Worm (Caenorhabditis elegans) whole organism, late embryonic: ENCODE results near the gene C04E6.13.

Source experiments
- C08G9.2 ChIP-seq: sonication (generic microtip); optimal IDR thresholded peaks from 2 replicates; lab custom pipeline; 2016; ENCODE audit warnings: mild to moderate bottlenecking, missing genetic modification characterization, moderate library complexity, missing compliant biosample characterization
- T23F11.4 ChIP-seq: fragments of 200-800 bp; sonication (Bioruptor generic); optimal IDR thresholded peaks from 2 replicates; lab custom pipeline; 2018; ENCODE audit warnings: mild to moderate bottlenecking, missing genetic modification characterization, missing compliant biosample characterization
- ama-1 ChIP-seq: fragments of 150-350 bp; optimal IDR thresholded peaks from 2 replicates; lab custom pipeline; 2014
- ceh-22 ChIP-seq: sonication (generic microtip); optimal IDR thresholded peaks from 2 replicates; lab custom pipeline; 2017; ENCODE audit warnings: missing biosample characterization, missing genetic modification characterization
- ceh-31 ChIP-seq: sonication (generic microtip); optimal IDR thresholded peaks from 2 replicates; lab custom pipeline; 2016; ENCODE audit warnings: missing genetic modification characterization, missing compliant biosample characterization
- dmd-4 ChIP-seq: sonication (generic microtip); optimal IDR thresholded peaks from 2 replicates; lab custom pipeline; 2016; ENCODE audit warnings: borderline replicate concordance, missing genetic modification characterization, missing compliant biosample characterization
- fax-1 ChIP-seq: sonication (generic microtip); optimal IDR thresholded peaks from 2 replicates; lab custom pipeline; 2016; ENCODE audit warnings: missing genotype, missing genetic modification characterization, missing compliant biosample characterization
- gmeb-2 ChIP-seq: sonication (generic microtip); optimal IDR thresholded peaks from 2 replicates; lab custom pipeline; 2016; ENCODE audit warnings: missing genetic modification characterization, inconsistent platforms, missing compliant biosample characterization
- lim-6 ChIP-seq: sonication (generic microtip); optimal IDR thresholded peaks from 2 replicates; lab custom pipeline; 2016; ENCODE audit warnings: missing genetic modification characterization, missing compliant biosample characterization
- lin-11 ChIP-seq: fragments of 200-800 bp; sonication (Bioruptor generic); optimal IDR thresholded peaks from 2 replicates; lab custom pipeline; 2018; ENCODE audit warnings: mild to moderate bottlenecking, missing genetic modification characterization, missing compliant biosample characterization
- pha-4 ChIP-seq: fragments of 150-350 bp; optimal IDR thresholded peaks from 2 replicates; lab custom pipeline; 2018; ENCODE audit warnings: missing biosample characterization, missing genetic modification reagents, missing genetic modification characterization
- ref-2 ChIP-seq: sonication (generic microtip); optimal IDR thresholded peaks from 2 replicates; lab custom pipeline; 2016; ENCODE audit warnings: missing genetic modification characterization, missing compliant biosample characterization
- tbx-2 ChIP-seq: sonication (generic microtip); optimal IDR thresholded peaks from 2 replicates; lab custom pipeline; 2016; ENCODE audit warnings: missing genetic modification characterization, missing compliant biosample characterization
- unc-3 ChIP-seq, 2 experiments: fragments of 200-800 bp in 1 of 2; sonication (Bioruptor generic) in 1 of 2; sonication (generic microtip) in 1 of 2; conservative IDR thresholded peaks in 1 of 2; optimal IDR thresholded peaks in 1 of 2; 2 replicates each; pipeline versions ENCODE4 v1.3.6 to Lab custom; 2016 to 2022; ENCODE audit warnings: missing compliant biosample characterization in 2 of 2, missing genetic modification characterization in 2 of 2, missing genetic modification reagents in 1 of 2

DNA sequence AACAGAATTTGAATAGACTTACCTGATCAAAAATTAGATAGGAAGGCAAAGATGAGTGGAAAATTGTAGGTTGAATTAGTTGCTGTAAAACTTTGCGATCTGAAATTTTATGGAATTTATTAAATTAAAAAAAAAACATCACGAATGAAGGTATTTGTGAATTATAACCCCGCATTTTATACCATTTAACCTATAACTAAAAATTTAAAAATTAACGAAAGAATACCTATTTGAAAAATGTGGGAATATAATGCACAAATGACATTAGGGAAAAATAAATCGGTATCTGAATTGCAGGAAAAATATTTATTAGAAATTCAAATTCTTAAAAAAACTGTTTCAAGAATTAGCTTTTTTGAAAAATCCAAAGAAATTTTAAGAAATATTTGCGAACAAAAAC is 43.3 kb upstream of the C04E6.13 start, which contains the start of gene F26F12.4:
- no peak for TF ChIP-seq lin-11
- TF ChIP-seq gmeb-2 (tag; lab: Kevin White, UChicago): no peak
- no peak for TF ChIP-seq pha-4 (tag; lab: Kevin White, UChicago)
- TF ChIP-seq lim-6: no peak
- TF ChIP-seq ceh-22 (tag; lab: Kevin White, UChicago): no peak
- no peak for TF ChIP-seq fax-1
- TF ChIP-seq ref-2 (tag; lab: Kevin White, UChicago): no peak
- no peak for TF ChIP-seq unc-3 (GFP tag; conservative IDR thresholded peaks at IDR 0.05; lab: Robert Waterston, UW)
- TF ChIP-seq unc-3 (tag; optimal IDR thresholded peaks at IDR 0.05; lab: Kevin White, UChicago): no peak
- TF ChIP-seq tbx-2: no peak
- no peak for TF ChIP-seq dmd-4
- TF ChIP-seq T23F11.4 (GFP tag; lab: Kevin White, UChicago): no peak
- no peak for TF ChIP-seq ama-1 (lab: Kevin White, UChicago)
- TF ChIP-seq C08G9.2 (tag; lab: Kevin White, UChicago): no peak
- TF ChIP-seq ceh-31: no peak
